Fruit fly (Drosophila melanogaster) whole organism, embryonic: Measurements from ENCODE around the gene Tsc1.
A peak's percentile ranks its signal among the peaks of the same experiment; 100 is the strongest.

Experiments
- ATbp ChIP-seq: fragments of 200-800 bp; sonication (Bioruptor generic); optimal IDR thresholded peaks from 2 replicates; lab custom pipeline; 2017; ENCODE audit warnings: missing biosample characterization, mild to moderate bottlenecking, missing genetic modification characterization, missing genetic modification reagents
- Atf3 ChIP-seq: fragments of 200-800 bp; sonication (Bioruptor generic); optimal IDR thresholded peaks from 3 replicates; lab custom pipeline; 2016; ENCODE audit warnings: missing biosample characterization, missing genetic modification characterization
- CG11504 ChIP-seq: fragments of 200-800 bp; sonication (Bioruptor generic); optimal IDR thresholded peaks from 3 replicates; lab custom pipeline; 2019; ENCODE audit warnings: missing biosample characterization, mild to moderate bottlenecking, missing genetic modification characterization, moderate library complexity
- CG13123 ChIP-seq: fragments of 200-800 bp; sonication (Bioruptor generic); optimal IDR thresholded peaks from 2 replicates; lab custom pipeline; 2016; ENCODE audit warnings: missing biosample characterization, missing genetic modification characterization
- CG14014 ChIP-seq: fragments of 200-800 bp; sonication (Bioruptor generic); IDR thresholded peaks from 2 replicates; pipeline ENCODE4 v1.3.6; 2022; ENCODE audit warnings: missing biosample characterization, missing genetic modification characterization
- CG17328 ChIP-seq: fragments of 200-800 bp; sonication (Bioruptor generic); IDR thresholded peaks from 2 replicates; pipeline ENCODE4 v1.3.6; 2022; ENCODE audit warnings: missing biosample characterization, missing genetic modification characterization
- CG17359 ChIP-seq: fragments of 200-800 bp; sonication (Bioruptor generic); optimal IDR thresholded peaks from 3 replicates; lab custom pipeline; 2018; ENCODE audit warnings: missing biosample characterization, mild to moderate bottlenecking, missing genetic modification characterization, moderate library complexity
- CG17385 ChIP-seq: fragments of 200-800 bp; sonication (Bioruptor generic); optimal IDR thresholded peaks from 3 replicates; lab custom pipeline; 2018; ENCODE audit warnings: missing biosample characterization, mild to moderate bottlenecking, missing genetic modification characterization
- CG30431 ChIP-seq: fragments of 200-800 bp; sonication (Bioruptor generic); optimal IDR thresholded peaks from 2 replicates; lab custom pipeline; 2017; ENCODE audit warnings: missing biosample characterization, missing genetic modification characterization
- CG31224 ChIP-seq: fragments of 200-800 bp; sonication (Bioruptor generic); IDR thresholded peaks from 2 replicates; pipeline ENCODE4 v1.3.6; 2022; ENCODE audit warnings: missing biosample characterization, missing genetic modification characterization
- CG31365 ChIP-seq: fragments of 200-800 bp; sonication (Bioruptor generic); optimal IDR thresholded peaks from 2 replicates; lab custom pipeline; 2018; ENCODE audit warnings: missing biosample characterization, mild to moderate bottlenecking, missing genetic modification characterization
- CG3847 ChIP-seq: fragments of 200-800 bp; sonication (Bioruptor generic); IDR thresholded peaks from 2 replicates; pipeline ENCODE4 v1.3.6; 2022; ENCODE audit warnings: missing biosample characterization, missing genetic modification characterization
- CG3995 ChIP-seq: fragments of 200-800 bp; sonication (Bioruptor generic); optimal IDR thresholded peaks from 3 replicates; lab custom pipeline; 2016; ENCODE audit warnings: missing biosample characterization, missing genetic modification characterization
- CG6272 ChIP-seq: fragments of 200-800 bp; sonication (Bioruptor generic); IDR thresholded peaks from 2 replicates; pipeline ENCODE4 v1.3.6; 2022; ENCODE audit warnings: missing biosample characterization, missing genetic modification characterization
- CG6683 ChIP-seq: fragments of 200-800 bp; sonication (Bioruptor generic); optimal IDR thresholded peaks from 2 replicates; lab custom pipeline; 2017; ENCODE audit warnings: missing biosample characterization, mild to moderate bottlenecking, missing genetic modification characterization, missing genetic modification reagents
- CG9609 ChIP-seq: fragments of 200-800 bp; sonication (Bioruptor generic); optimal IDR thresholded peaks from 3 replicates; lab custom pipeline; 2016; ENCODE audit warnings: missing biosample characterization, missing genetic modification characterization
- Dad ChIP-seq: fragments of 200-800 bp; sonication (Bioruptor generic); optimal IDR thresholded peaks from 3 replicates; lab custom pipeline; 2016; ENCODE audit warnings: missing biosample characterization, missing genetic modification characterization
- Dbx ChIP-seq: fragments of 200-800 bp; sonication (Bioruptor generic); IDR thresholded peaks from 3 replicates; pipeline ENCODE4 v1.3.6; 2022; ENCODE audit warnings: missing biosample characterization, missing genetic modification characterization
- Elba2 ChIP-seq: fragments of 200-800 bp; sonication (Bioruptor generic); optimal IDR thresholded peaks from 3 replicates; lab custom pipeline; 2016; ENCODE audit warnings: missing biosample characterization, missing genetic modification characterization
- Ets97D ChIP-seq: fragments of 200-800 bp; sonication (Bioruptor generic); optimal IDR thresholded peaks from 3 replicates; lab custom pipeline; 2016; ENCODE audit warnings: missing biosample characterization, missing genetic modification characterization
- Fer3 ChIP-seq: fragments of 200-800 bp; sonication (Bioruptor generic); optimal IDR thresholded peaks from 2 replicates; lab custom pipeline; 2018; ENCODE audit warnings: missing biosample characterization, mild to moderate bottlenecking, missing genetic modification characterization, moderate library complexity
- Hsf ChIP-seq: fragments of 200-800 bp; sonication (Bioruptor generic); optimal IDR thresholded peaks from 3 replicates; lab custom pipeline; 2016; ENCODE audit warnings: missing biosample characterization, missing genetic modification characterization
- Kr ChIP-seq: fragments of 200-800 bp; sonication (Bioruptor generic); optimal IDR thresholded peaks from 2 replicates; lab custom pipeline; 2017; ENCODE audit warnings: missing biosample characterization, mild to moderate bottlenecking, missing genetic modification characterization
- MESR4 ChIP-seq: fragments of 200-800 bp; sonication (Bioruptor generic); optimal IDR thresholded peaks from 2 replicates; lab custom pipeline; 2018; ENCODE audit warnings: missing biosample characterization, mild to moderate bottlenecking, missing genetic modification characterization, moderate library complexity
- Med ChIP-seq: fragments of 200-800 bp; sonication (Bioruptor generic); peaks from one replicate; lab custom pipeline; 2016; ENCODE audit warnings: missing biosample characterization, missing genetic modification characterization, mild to moderate bottlenecking, inconsistent platforms, moderate library complexity
- Mes4 ChIP-seq: fragments of 200-800 bp; sonication (Bioruptor generic); optimal IDR thresholded peaks from 2 replicates; lab custom pipeline; 2016; ENCODE audit warnings: missing biosample characterization, missing genetic modification characterization
- Sin3A ChIP-seq: fragments of >200 bp; optimal IDR thresholded peaks from 2 replicates; lab custom pipeline; 2018
- Six4 ChIP-seq: fragments of 200-800 bp; sonication (Bioruptor generic); optimal IDR thresholded peaks from 2 replicates; lab custom pipeline; 2016; ENCODE audit warnings: missing biosample characterization, missing genetic modification characterization
- bsh ChIP-seq, 2 experiments: fragments of 200-800 bp; sonication (Bioruptor generic); optimal IDR thresholded peaks; 2 replicates each; lab custom pipeline; 2017 to 2018; ENCODE audit warnings: mild to moderate bottlenecking in 2 of 2, missing biosample characterization in 2 of 2, missing genetic modification characterization in 2 of 2, moderate library complexity in 1 of 2
- chinmo ChIP-seq: fragments of 200-800 bp; sonication (Bioruptor generic); IDR thresholded peaks from 4 replicates; pipeline ENCODE4 v1.3.6; 2022; ENCODE audit warnings: missing biosample characterization, missing genetic modification characterization; ENCODE audit not compliant: partially characterized antibody
- crol ChIP-seq: fragments of 200-800 bp; sonication (Bioruptor generic); IDR thresholded peaks from 2 replicates; pipeline ENCODE4 v1.3.6; 2022; ENCODE audit warnings: missing biosample characterization, missing genetic modification characterization
- dimm ChIP-seq: fragments of 200-800 bp; sonication (Bioruptor generic); IDR thresholded peaks from 2 replicates; pipeline ENCODE4 v1.3.6; 2022; ENCODE audit warnings: missing biosample characterization, missing genetic modification characterization
- dpn ChIP-seq, 2 experiments: fragments of 200-800 bp; sonication (Bioruptor generic); optimal IDR thresholded peaks; 3 replicates each; lab custom pipeline; 2016; ENCODE audit warnings: missing biosample characterization in 2 of 2, missing genetic modification characterization in 2 of 2
- emc ChIP-seq: fragments of 200-800 bp; sonication (Bioruptor generic); optimal IDR thresholded peaks from 2 replicates; lab custom pipeline; 2016; ENCODE audit warnings: missing biosample characterization, missing genetic modification characterization
- fru ChIP-seq: fragments of >200 bp; optimal IDR thresholded peaks from 2 replicates; lab custom pipeline; 2017
- gcm ChIP-seq: fragments of 200-800 bp; sonication (Bioruptor generic); optimal IDR thresholded peaks from 2 replicates; lab custom pipeline; 2019; ENCODE audit warnings: missing biosample characterization, mild to moderate bottlenecking, missing genetic modification characterization, moderate library complexity
- mirr ChIP-seq: fragments of 200-800 bp; sonication (Bioruptor generic); optimal IDR thresholded peaks from 3 replicates; lab custom pipeline; 2018; ENCODE audit warnings: missing biosample characterization, mild to moderate bottlenecking, missing genetic modification characterization
- nom ChIP-seq: fragments of 200-800 bp; sonication (Bioruptor generic); optimal IDR thresholded peaks from 2 replicates; lab custom pipeline; 2017; ENCODE audit warnings: missing biosample characterization, missing genetic modification characterization, mild to moderate bottlenecking, moderate library complexity, missing genetic modification reagents
- odd ChIP-seq: fragments of 200-800 bp; sonication (Bioruptor generic); optimal IDR thresholded peaks from 2 replicates; lab custom pipeline; 2017; ENCODE audit warnings: missing biosample characterization, mild to moderate bottlenecking, missing genetic modification characterization
- peb ChIP-seq: fragments of 200-800 bp; sonication (Bioruptor generic); IDR thresholded peaks from 2 replicates; pipeline ENCODE4 v1.3.6; 2022; ENCODE audit warnings: missing biosample characterization, missing genetic modification characterization
- phol ChIP-seq: fragments of 200-800 bp; sonication (Bioruptor generic); optimal IDR thresholded peaks from 3 replicates; lab custom pipeline; 2018; ENCODE audit warnings: missing biosample characterization, mild to moderate bottlenecking, missing genetic modification characterization, moderate library complexity
- prd ChIP-seq, 3 experiments: fragments of >200 bp in 2 of 3; fragments of 200-800 bp in 1 of 3; sonication (Bioruptor generic) in 1 of 3; optimal IDR thresholded peaks in 2 of 3; IDR thresholded peaks in 1 of 3; 2 replicates in 2 of 3; 3 replicates in 1 of 3; pipeline versions ENCODE4 v1.3.6 to Lab custom; 2017 to 2022; ENCODE audit warnings: missing biosample characterization in 1 of 3, missing genetic modification characterization in 1 of 3
- repo ChIP-seq: fragments of 200-800 bp; sonication (Bioruptor generic); optimal IDR thresholded peaks from 2 replicates; lab custom pipeline; 2016; ENCODE audit warnings: missing biosample characterization, missing genetic modification characterization
- ro ChIP-seq: fragments of 200-800 bp; sonication (Bioruptor generic); IDR thresholded peaks from 2 replicates; pipeline ENCODE4 v1.3.6; 2022; ENCODE audit warnings: missing biosample characterization, missing genetic modification characterization
- salm ChIP-seq: fragments of 200-800 bp; sonication (Bioruptor generic); optimal IDR thresholded peaks from 2 replicates; lab custom pipeline; 2018; ENCODE audit warnings: missing biosample characterization, mild to moderate bottlenecking, missing genetic modification characterization
- sna ChIP-seq: fragments of 200-800 bp; sonication (Bioruptor generic); IDR thresholded peaks from 2 replicates; pipeline ENCODE4 v1.3.6; 2022; ENCODE audit warnings: missing biosample characterization, missing genetic modification characterization; ENCODE audit not compliant: partially characterized antibody
- tin ChIP-seq: fragments of 200-800 bp; sonication (Bioruptor generic); optimal IDR thresholded peaks from 3 replicates; lab custom pipeline; 2016; ENCODE audit warnings: missing biosample characterization, missing genetic modification characterization
- usp ChIP-seq: fragments of >200 bp; optimal IDR thresholded peaks from 2 replicates; lab custom pipeline; 2017; ENCODE audit warnings: missing biosample characterization, missing genetic modification characterization

The Tsc1 gene

DNA sequence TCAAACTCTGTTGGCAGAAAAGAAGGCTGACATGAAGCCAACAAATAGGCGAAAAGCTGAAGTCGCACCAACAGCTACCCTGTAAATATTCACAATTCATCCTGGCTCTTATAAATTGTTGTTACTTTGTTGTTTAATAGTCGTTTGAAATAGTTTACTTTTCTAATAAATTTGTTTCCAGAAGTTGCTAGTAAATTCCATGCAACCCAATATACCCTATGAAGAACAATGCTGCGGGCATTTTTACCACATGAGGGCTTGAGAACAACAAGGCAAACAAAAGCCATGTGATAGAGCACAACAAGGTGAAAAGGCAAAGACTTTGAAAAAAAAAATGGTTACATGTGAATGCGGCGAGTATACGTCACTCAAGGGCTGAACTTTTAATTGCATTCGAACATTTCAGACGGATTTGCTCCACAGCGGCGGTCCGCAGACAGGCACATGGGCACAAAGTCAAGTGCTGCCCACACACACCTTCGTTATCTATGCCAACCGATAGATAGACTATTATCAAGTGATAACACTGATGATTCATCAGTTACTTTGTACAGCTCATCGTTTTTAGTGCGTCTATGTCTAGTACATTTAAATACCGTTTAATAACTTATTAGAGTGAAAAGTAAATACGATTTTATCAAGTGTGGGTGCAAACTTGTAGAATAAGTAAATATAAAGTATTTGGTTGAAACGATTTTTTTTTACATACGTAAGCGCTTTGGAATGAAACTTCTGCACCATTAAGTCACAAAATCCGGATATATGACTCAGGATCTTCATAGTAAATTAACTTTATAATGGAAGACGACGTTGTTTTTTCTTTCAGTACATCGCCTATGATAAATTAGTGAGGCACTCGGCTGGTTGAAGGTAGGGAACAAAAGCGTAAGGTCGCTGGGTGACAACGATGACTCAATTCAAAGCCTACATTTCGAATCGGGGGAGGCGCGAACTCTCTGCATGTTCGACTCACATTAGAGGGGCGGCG is 30.8 kb upstream of the Tsc1 start (continued):
- TF ChIP-seq nom (no peak), dimm (GFP tag; lab: Robert Waterston, UW) (peak; percentile 60), Ets97D (GFP tag; lab: Kevin White, UChicago) (peak; percentile 44), CG13123 (peak; percentile 64), CG31224 (GFP tag; lab: Robert Waterston, UW) (peak; percentile 45), CG11504 (tag; lab: Kevin White, UChicago) (peak; percentile 82), chinmo (GFP tag; lab: Robert Waterston, UW) (0 out of 4 replicates have a peak, but pooled peaks have one; percentile 58), CG30431 (peak; percentile 69), CG3995 (no peak), repo (GFP tag; lab: Kevin White, UChicago) (peak; percentile 73), phol (peak; percentile 75), CG31365 (tag; lab: Kevin White, UChicago) (peak; percentile 28), Med (GFP tag; lab: Kevin White, UChicago) (peak; percentile 98), Fer3 (peak; percentile 79), ATbp (GFP tag; lab: Kevin White, UChicago) (peak; percentile 40), Six4 (GFP tag; lab: Kevin White, UChicago) (peak; percentile 62), Elba2 (GFP tag; lab: Kevin White, UChicago) (no peak), fru (lab: Kevin White, UChicago) (no peak), Dad (GFP tag; lab: Kevin White, UChicago) (peak; percentile 70), salm (tag; lab: Kevin White, UChicago) (no peak), CG17385 (GFP tag; lab: Kevin White, UChicago) (peak; percentile 65), CG6272 (GFP tag; lab: Robert Waterston, UW) (peak; percentile 69), gcm (GFP tag; lab: Kevin White, UChicago) (peak; percentile 76), sna (no peak), emc (peak; percentile 64), peb (GFP tag; lab: Robert Waterston, UW) (peak; percentile 35; the same call in 1 of the 2 replicates), CG17359 (tag; lab: Kevin White, UChicago) (peak; percentile 82), CG6683 (GFP tag; lab: Kevin White, UChicago) (no peak), Kr (GFP tag; lab: Kevin White, UChicago) (no peak), usp (GFP tag; lab: Kevin White, UChicago) (no peak), ro (GFP tag; lab: Robert Waterston, UW) (0 out of 2 replicates have a peak, but pooled peaks have one; percentile 18), CG14014 (peak; percentile 83), crol (GFP tag; lab: Robert Waterston, UW) (no peak), mirr (GFP tag; lab: Kevin White, UChicago) (peak; percentile 26), Atf3 (GFP tag; lab: Kevin White, UChicago) (peak; percentile 58), prd (optimal IDR thresholded peaks at IDR 0.05; lab: Kevin White, UChicago) (no peak), prd (GFP tag; IDR thresholded peaks at IDR 0.05; lab: Robert Waterston, UW) (peak; percentile 89), bsh (GFP tag; optimal IDR thresholded peaks at IDR 0.05; lab: Kevin White, UChicago) (peak; percentile 17 to 87), CG3847 (GFP tag; lab: Robert Waterston, UW) (peak; percentile 76), Mes4 (GFP tag; lab: Kevin White, UChicago) (peak; percentile 50), MESR4 (GFP tag; lab: Kevin White, UChicago) (peak; percentile 5), tin (GFP tag; lab: Kevin White, UChicago) (peak; percentile 81), Dbx (peak; percentile 87), dpn (GFP tag; optimal IDR thresholded peaks at IDR 0.05; lab: Kevin White, UChicago) (peak; percentile 82 to 83), odd (GFP tag; lab: Kevin White, UChicago) (peak; percentile 46), CG17328 (GFP tag; lab: Robert Waterston, UW) (peak; percentile 74), CG9609 (peak; percentile 86), Hsf (peak; percentile 83), Sin3A (no peak)
